Worm (Caenorhabditis elegans) whole organism, L2 larva: ENCODE data around the gene Y116A8C.23.

Experiments used
- C34F6.9 ChIP-seq: fragments of 150-350 bp; optimal IDR thresholded peaks from 2 replicates; lab custom pipeline; 2014; ENCODE audit warnings: missing biosample characterization, missing genetic modification characterization
- F13H6.1 ChIP-seq: sonication (generic microtip); optimal IDR thresholded peaks from 2 replicates; lab custom pipeline; 2016; ENCODE audit warnings: missing genetic modification characterization, missing compliant biosample characterization
- R02D3.7 ChIP-seq: fragments of 150-350 bp; optimal IDR thresholded peaks from 2 replicates; lab custom pipeline; 2014; ENCODE audit warnings: missing biosample characterization, missing genetic modification characterization
- Y55F3AM.14 ChIP-seq: fragments of 200-800 bp; sonication (Bioruptor generic); optimal IDR thresholded peaks from 2 replicates; lab custom pipeline; 2018; ENCODE audit warnings: mild to moderate bottlenecking, missing genetic modification characterization, missing compliant biosample characterization
- ZK546.5 ChIP-seq: sonication (generic microtip); optimal IDR thresholded peaks from 2 replicates; lab custom pipeline; 2017; ENCODE audit warnings: missing biosample characterization, missing genetic modification characterization
- alr-1 ChIP-seq: fragments of 150-350 bp; optimal IDR thresholded peaks from 2 replicates; lab custom pipeline; 2014; ENCODE audit warnings: missing biosample characterization, missing genetic modification characterization
- aly-2 ChIP-seq: fragments of 150-350 bp; optimal IDR thresholded peaks from 2 replicates; lab custom pipeline; 2014; ENCODE audit warnings: missing biosample characterization, missing genetic modification characterization
- ama-1 ChIP-seq: fragments of 150-350 bp; optimal IDR thresholded peaks from 2 replicates; lab custom pipeline; 2018; ENCODE audit warnings: inconsistent platforms
- blmp-1 ChIP-seq: sonication (generic microtip); optimal IDR thresholded peaks from 2 replicates; lab custom pipeline; 2017; ENCODE audit warnings: missing genetic modification characterization, mild to moderate bottlenecking, missing compliant biosample characterization, antibody characterized with exemption, moderate library complexity; ENCODE audit not compliant: insufficient read depth
- ceh-16 ChIP-seq: fragments of 150-350 bp; optimal IDR thresholded peaks from 2 replicates; lab custom pipeline; 2014; ENCODE audit warnings: missing biosample characterization, missing genetic modification characterization
- ceh-82 ChIP-seq: fragments of 150-350 bp; optimal IDR thresholded peaks from 2 replicates; lab custom pipeline; 2014; ENCODE audit warnings: missing biosample characterization, missing genetic modification characterization
- crh-2 ChIP-seq: sonication (generic microtip); optimal IDR thresholded peaks from 2 replicates; lab custom pipeline; 2017; ENCODE audit warnings: missing biosample characterization, missing genetic modification characterization
- dmd-4 ChIP-seq: sonication (generic microtip); optimal IDR thresholded peaks from 2 replicates; lab custom pipeline; 2017; ENCODE audit warnings: missing biosample characterization, missing genetic modification characterization
- egl-27 ChIP-seq: sonication (generic microtip); optimal IDR thresholded peaks from 3 replicates; lab custom pipeline; 2017; ENCODE audit warnings: missing biosample characterization, missing genetic modification reagents, missing genetic modification characterization
- elt-1 ChIP-seq: fragments of 150-350 bp; optimal IDR thresholded peaks from 2 replicates; lab custom pipeline; 2014; ENCODE audit warnings: missing biosample characterization, missing genetic modification characterization
- elt-3 ChIP-seq: sonication (generic microtip); optimal IDR thresholded peaks from 2 replicates; lab custom pipeline; 2017; ENCODE audit warnings: missing biosample characterization, missing genetic modification characterization
- fos-1 ChIP-seq: fragments of 150-350 bp; optimal IDR thresholded peaks from 2 replicates; lab custom pipeline; 2014; ENCODE audit warnings: missing biosample characterization, missing genetic modification characterization
- gmeb-1 ChIP-seq: fragments of 150-350 bp; optimal IDR thresholded peaks from 2 replicates; lab custom pipeline; 2014; ENCODE audit warnings: missing biosample characterization, missing genetic modification characterization
- lin-11 ChIP-seq: fragments of 150-350 bp; sonication (generic microtip); optimal IDR thresholded peaks from 2 replicates; lab custom pipeline; 2014; ENCODE audit warnings: missing biosample characterization, missing genetic modification characterization, inconsistent platforms, mixed read lengths
- lin-13 ChIP-seq: fragments of 150-350 bp; optimal IDR thresholded peaks from 2 replicates; lab custom pipeline; 2014; ENCODE audit warnings: missing biosample characterization, missing genetic modification reagents, missing genetic modification characterization
- lsy-2 ChIP-seq, 2 experiments: fragments of 150-350 bp in 1 of 2; sonication (generic microtip) in 1 of 2; optimal IDR thresholded peaks; 2 replicates each; lab custom pipeline; 2014 to 2017; ENCODE audit warnings: missing biosample characterization in 2 of 2, missing genetic modification characterization in 2 of 2
- mab-5 ChIP-seq: fragments of 150-350 bp; optimal IDR thresholded peaks from 2 replicates; lab custom pipeline; 2014; ENCODE audit warnings: missing biosample characterization, missing genetic modification characterization
- mbf-1 ChIP-seq: sonication (generic microtip); optimal IDR thresholded peaks from 2 replicates; lab custom pipeline; 2017; ENCODE audit warnings: missing biosample characterization, missing genetic modification characterization
- mdl-1 ChIP-seq, 2 experiments: fragments of 150-350 bp in 1 of 2; sonication (generic microtip) in 1 of 2; optimal IDR thresholded peaks; 2 replicates each; lab custom pipeline; 2017; ENCODE audit warnings: missing biosample characterization in 2 of 2, missing genetic modification characterization in 2 of 2
- nhr-10 ChIP-seq: sonication (generic microtip); optimal IDR thresholded peaks from 2 replicates; lab custom pipeline; 2017; ENCODE audit warnings: missing biosample characterization, missing genetic modification characterization
- nhr-11 ChIP-seq: fragments of 150-350 bp; optimal IDR thresholded peaks from 2 replicates; lab custom pipeline; 2014; ENCODE audit warnings: missing biosample characterization, missing genetic modification characterization
- nhr-12 ChIP-seq: fragments of 150-350 bp; optimal IDR thresholded peaks from 2 replicates; lab custom pipeline; 2014; ENCODE audit warnings: missing biosample characterization, missing genetic modification characterization
- nhr-129 ChIP-seq: fragments of 150-350 bp; optimal IDR thresholded peaks from 2 replicates; lab custom pipeline; 2014; ENCODE audit warnings: missing biosample characterization, missing genetic modification characterization
- nhr-21 ChIP-seq: fragments of 150-350 bp; optimal IDR thresholded peaks from 2 replicates; lab custom pipeline; 2014; ENCODE audit warnings: missing biosample characterization, missing genetic modification characterization
- nhr-23 ChIP-seq: fragments of 150-350 bp; optimal IDR thresholded peaks from 2 replicates; lab custom pipeline; 2014; ENCODE audit warnings: missing biosample characterization, missing genetic modification reagents, missing genetic modification characterization
- nhr-237 ChIP-seq: fragments of 150-350 bp; optimal IDR thresholded peaks from 2 replicates; lab custom pipeline; 2014; ENCODE audit warnings: missing biosample characterization, missing genetic modification characterization
- nhr-25 ChIP-seq: fragments of 150-350 bp; sonication (generic microtip); optimal IDR thresholded peaks from 3 replicates; lab custom pipeline; 2014; ENCODE audit warnings: missing biosample characterization, missing genetic modification characterization
- nhr-6 ChIP-seq: fragments of 150-350 bp; optimal IDR thresholded peaks from 2 replicates; lab custom pipeline; 2014; ENCODE audit warnings: missing biosample characterization, missing genetic modification characterization
- nhr-77 ChIP-seq: fragments of 150-350 bp; optimal IDR thresholded peaks from 2 replicates; lab custom pipeline; 2014; ENCODE audit warnings: missing biosample characterization, missing genetic modification characterization
- peb-1 ChIP-seq: fragments of 150-350 bp; optimal IDR thresholded peaks from 2 replicates; lab custom pipeline; 2014; ENCODE audit warnings: missing biosample characterization, missing genetic modification characterization
- sem-4 ChIP-seq: fragments of 150-350 bp; optimal IDR thresholded peaks from 2 replicates; lab custom pipeline; 2014; ENCODE audit warnings: missing biosample characterization, missing genetic modification reagents, missing genetic modification characterization
- skn-1 ChIP-seq: sonication (generic microtip); optimal IDR thresholded peaks from 2 replicates; lab custom pipeline; 2017; ENCODE audit warnings: missing biosample characterization, missing genetic modification characterization
- sma-3 ChIP-seq: sonication (generic microtip); optimal IDR thresholded peaks from 2 replicates; lab custom pipeline; 2016; ENCODE audit warnings: missing genetic modification reagents, missing genetic modification characterization, missing compliant biosample characterization
- sma-9 ChIP-seq, 2 experiments: fragments of 150-350 bp in 1 of 2; sonication (generic microtip) in 1 of 2; optimal IDR thresholded peaks; 2 replicates each; lab custom pipeline; 2014 to 2016; ENCODE audit warnings: missing genetic modification characterization in 2 of 2, mild to moderate bottlenecking in 1 of 2, missing biosample characterization in 1 of 2, missing compliant biosample characterization in 1 of 2, missing genetic modification reagents in 1 of 2, moderate library complexity in 1 of 2
- snpc-4 ChIP-seq: fragments of 150-350 bp; optimal IDR thresholded peaks from 2 replicates; lab custom pipeline; 2014; ENCODE audit warnings: missing biosample characterization, missing genetic modification characterization
- unc-39 ChIP-seq: fragments of 150-350 bp; optimal IDR thresholded peaks from 2 replicates; lab custom pipeline; 2014; ENCODE audit warnings: missing biosample characterization, missing genetic modification characterization
- unc-55 ChIP-seq: fragments of 150-350 bp; sonication (generic microtip); optimal IDR thresholded peaks from 3 replicates; lab custom pipeline; 2014; ENCODE audit warnings: missing biosample characterization, missing genetic modification reagents, missing genetic modification characterization
- unc-62 ChIP-seq: fragments of 150-350 bp; optimal IDR thresholded peaks from 2 replicates; lab custom pipeline; 2014; ENCODE audit warnings: missing biosample characterization, missing genetic modification reagents, missing genetic modification characterization
- zag-1 ChIP-seq: fragments of 150-350 bp; optimal IDR thresholded peaks from 2 replicates; lab custom pipeline; 2014; ENCODE audit warnings: missing biosample characterization, missing genetic modification characterization
- ztf-11 ChIP-seq: sonication (generic microtip); optimal IDR thresholded peaks from 2 replicates; lab custom pipeline; 2017; ENCODE audit warnings: missing biosample characterization, missing genetic modification characterization
- ztf-4 ChIP-seq: fragments of 150-350 bp; optimal IDR thresholded peaks from 2 replicates; lab custom pipeline; 2014; ENCODE audit warnings: missing biosample characterization, missing genetic modification characterization

The Y116A8C.23 gene

DNA sequence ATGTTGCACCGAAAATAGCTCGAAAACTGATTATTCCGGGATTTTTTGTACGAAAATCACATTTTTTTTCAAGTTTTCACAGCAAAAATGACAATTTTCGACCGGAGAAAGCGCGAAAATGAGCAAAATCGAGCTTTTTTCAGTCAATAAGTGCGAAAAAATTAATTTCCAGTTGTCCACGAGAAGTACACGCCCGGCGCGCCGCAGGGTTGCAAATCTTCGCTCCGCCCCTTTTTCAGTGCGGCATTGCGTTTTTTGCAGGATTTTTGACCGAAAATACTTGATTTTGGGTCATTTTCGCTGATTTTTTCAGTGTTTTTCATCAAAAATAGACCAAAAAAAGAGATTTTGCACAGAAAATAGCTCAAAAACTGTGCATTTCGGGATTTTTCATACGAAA lies 31.0 kb downstream of the Y116A8C.23 start:
- TF ChIP-seq unc-55 (GFP tag; lab: Kevin White, UChicago) (peak; percentile 40), lsy-2 (tag; optimal IDR thresholded peaks at IDR 0.05; lab: Kevin White, UChicago) (peak in 1 of 2 experiments; percentile 15), ceh-16 (tag; lab: Kevin White, UChicago) (no peak)

DNA sequence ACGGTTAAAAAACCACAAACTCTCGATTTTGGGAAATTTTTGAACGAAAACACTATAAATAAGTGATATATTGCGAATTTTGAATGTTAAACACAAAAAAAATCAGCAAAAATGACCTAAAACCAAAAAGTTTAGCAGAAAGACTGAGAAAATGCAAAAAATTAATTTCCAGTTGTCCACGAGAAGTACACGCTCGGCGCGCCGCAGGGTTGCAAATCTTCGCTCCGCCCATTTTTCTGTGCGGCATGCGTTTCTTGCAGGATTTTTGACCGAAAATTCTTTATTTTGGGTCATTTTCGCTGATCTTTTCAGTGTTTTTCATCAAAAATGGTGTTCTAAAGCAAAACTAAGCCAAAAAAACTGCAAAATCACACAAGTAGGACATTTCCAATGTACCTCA lies 31.5 kb downstream of the Y116A8C.23 start:
- TF ChIP-seq sma-3 (GFP tag; lab: Kevin White, UChicago) (no peak), F13H6.1 (tag; lab: Kevin White, UChicago) (no peak), nhr-129 (no peak), nhr-77 (no peak), mbf-1 (tag; lab: Kevin White, UChicago) (no peak), ZK546.5 (no peak), sem-4 (no peak), unc-55 (GFP tag; lab: Kevin White, UChicago) (no peak), skn-1 (tag; lab: Kevin White, UChicago) (no peak), peb-1 (tag; lab: Kevin White, UChicago) (no peak), zag-1 (no peak), nhr-237 (tag; lab: Kevin White, UChicago) (no peak), mab-5 (tag; lab: Kevin White, UChicago) (no peak), ceh-16 (tag; lab: Kevin White, UChicago) (no peak), ztf-11 (tag; lab: Kevin White, UChicago) (no peak), blmp-1 (no peak), alr-1 (tag; lab: Kevin White, UChicago) (no peak)
- TF ChIP-seq, all 48 proteins: peak for 0

DNA sequence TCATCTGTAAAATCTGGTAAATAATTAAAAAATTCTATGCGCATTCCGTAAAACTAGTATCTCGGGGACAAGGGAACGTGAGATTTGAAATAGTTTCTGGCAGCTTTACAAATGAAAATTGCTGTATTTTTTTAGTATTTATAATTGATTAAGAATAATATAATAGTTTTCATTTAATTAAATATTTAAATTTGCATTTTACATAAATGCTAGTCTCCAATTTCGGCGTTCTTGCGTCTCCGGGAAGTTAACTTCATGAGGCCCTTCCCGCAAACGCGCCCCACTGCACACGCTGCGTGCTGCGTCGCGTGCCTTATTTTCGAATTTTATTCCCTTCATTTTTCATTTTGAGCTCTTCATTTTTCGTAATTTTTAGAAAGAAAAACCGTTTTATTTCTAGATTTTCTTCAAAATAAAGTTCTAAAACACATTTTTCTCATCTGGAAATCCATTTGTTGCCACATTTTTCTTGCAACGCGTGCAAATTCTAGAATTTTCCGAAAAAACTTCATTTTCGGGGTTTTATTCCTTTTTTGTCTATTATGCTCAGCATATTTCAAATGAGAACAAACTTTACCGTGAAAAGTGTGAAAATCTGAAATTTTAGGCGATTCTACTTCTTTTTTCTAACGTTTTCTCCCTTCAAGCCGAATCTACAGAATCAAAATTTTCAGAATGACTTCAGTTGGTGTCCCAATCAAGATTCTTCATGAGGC lies 34.2 kb downstream of the Y116A8C.23 start, which contains the start of the genes snx-13 and snr-1:
TSS of gene snx-13 (minus strand) at position 55 of the 716 bp plus-strand sequence.
TSS of gene snr-1 (plus strand) at position 666 of the 716 bp plus-strand sequence.
- TF ChIP-seq sma-3 (GFP tag; lab: Kevin White, UChicago) (peak; percentile 90), C34F6.9 (peak; percentile 80), ama-1 (no peak), nhr-10 (tag; lab: Kevin White, UChicago) (no peak), mbf-1 (tag; lab: Kevin White, UChicago) (no peak), unc-39 (tag; lab: Kevin White, UChicago) (no peak), lin-13 (GFP tag; lab: Kevin White, UChicago) (peak; percentile 87), egl-27 (tag; lab: Kevin White, UChicago) (no peak), unc-55 (GFP tag; lab: Kevin White, UChicago) (peak; percentile 80), zag-1 (no peak), nhr-23 (no peak), elt-1 (tag; lab: Kevin White, UChicago) (no peak), Y55F3AM.14 (peak; percentile 41), nhr-21 (peak; percentile 71), peb-1 (tag; lab: Kevin White, UChicago) (no peak), sem-4 (peak; percentile 32), R02D3.7 (tag; lab: Kevin White, UChicago) (no peak), nhr-237 (tag; lab: Kevin White, UChicago) (no peak), gmeb-1 (tag; lab: Kevin White, UChicago) (peak; percentile 53), nhr-6 (tag; lab: Kevin White, UChicago) (no peak), nhr-25 (tag; lab: Kevin White, UChicago) (peak; percentile 66), nhr-12 (no peak), ceh-82 (tag; lab: Kevin White, UChicago) (peak; percentile 63), mdl-1 (tag; optimal IDR thresholded peaks at IDR 0.05; lab: Kevin White, UChicago) (peak in 1 of 2 experiments; percentile 61), aly-2 (tag; lab: Kevin White, UChicago) (no peak), lsy-2 (tag; optimal IDR thresholded peaks at IDR 0.05; lab: Kevin White, UChicago) (peak; percentile 46 to 82), dmd-4 (tag; lab: Kevin White, UChicago) (no peak), elt-3 (no peak), sma-9 (GFP tag; optimal IDR thresholded peaks at IDR 0.05; lab: Kevin White, UChicago) (no peak), sma-9 (tag; optimal IDR thresholded peaks at IDR 0.05; lab: Kevin White, UChicago) (no peak), ceh-16 (tag; lab: Kevin White, UChicago) (no peak), F13H6.1 (tag; lab: Kevin White, UChicago) (peak; percentile 75), alr-1 (tag; lab: Kevin White, UChicago) (no peak), crh-2 (peak; percentile 59), nhr-77 (no peak), nhr-129 (peak; percentile 31), unc-62 (no peak), lin-11 (peak; percentile 71), snpc-4 (peak; percentile 61), fos-1 (tag; lab: Kevin White, UChicago) (peak; percentile 57), ztf-11 (tag; lab: Kevin White, UChicago) (no peak), ztf-4 (peak; percentile 68), mab-5 (tag; lab: Kevin White, UChicago) (no peak), ZK546.5 (peak; percentile 24), skn-1 (tag; lab: Kevin White, UChicago) (no peak), nhr-11 (tag; lab: Kevin White, UChicago) (no peak)
